Worm (Caenorhabditis elegans): ENCODE data around the gene srh-265.

The srh-265 gene

ce11 chrV:15413847-15414246 is 2.2 kb upstream of the srh-265 start, which contains the start of gene srh-264:
Gene srh-264, plus strand, starts transcription at chrV:15414147.
- no peak for TF ChIP-seq ceh-9 (tag; optimal IDR thresholded peaks at IDR 0.05)
- TF ChIP-seq npax-4 (tag; optimal IDR thresholded peaks at IDR 0.05) = no peak
- no peak for TF ChIP-seq ceh-18 (tag; optimal IDR thresholded peaks at IDR 0.05)
- TF ChIP-seq dmd-4 (tag; optimal IDR thresholded peaks at IDR 0.05; ENCODE audit: borderline replicate concordance) = no peak
- no peak for TF ChIP-seq mec-3 (tag; optimal IDR thresholded peaks at IDR 0.05; ENCODE audit: borderline replicate concordance)
- TF ChIP-seq ceh-2 (tag; optimal IDR thresholded peaks at IDR 0.05) = no peak
- no peak for TF ChIP-seq ceh-19 (GFP tag; optimal IDR thresholded peaks at IDR 0.05)
- TF ChIP-seq rnt-1 (tag; optimal IDR thresholded peaks at IDR 0.05) = no peak
- TF ChIP-seq K02D7.2 (tag; optimal IDR thresholded peaks at IDR 0.05) = no peak
- TF ChIP-seq odd-2 (tag; optimal IDR thresholded peaks at IDR 0.05) = no peak
- TF ChIP-seq pax-1 (tag; optimal IDR thresholded peaks at IDR 0.05) = no peak
- no peak for TF ChIP-seq eyg-1 (tag; optimal IDR thresholded peaks at IDR 0.05)
- TF ChIP-seq tbx-2 (tag; optimal IDR thresholded peaks at IDR 0.05) = no peak
- no peak for TF ChIP-seq hlh-6 (tag; optimal IDR thresholded peaks at IDR 0.05)
- TF ChIP-seq ets-4 (tag; optimal IDR thresholded peaks at IDR 0.05) = no peak
- no peak for TF ChIP-seq pat-9 (tag; optimal IDR thresholded peaks at IDR 0.05)
- TF ChIP-seq unc-42 (tag; optimal IDR thresholded peaks at IDR 0.05) = no peak
- TF ChIP-seq C08G9.2 (tag; optimal IDR thresholded peaks at IDR 0.05) = no peak

ce11 chrV:15417822-15418221 is 1.8 kb downstream of the srh-265 start, which contains the start of gene T06E6.10:
Gene T06E6.10, plus strand, starts transcription at chrV:15418122.
- TF ChIP-seq gmeb-2 (tag; optimal IDR thresholded peaks at IDR 0.05) = no peak
- no peak for TF ChIP-seq zip-5 (tag; optimal IDR thresholded peaks at IDR 0.05)
- TF ChIP-seq C08G9.2 (tag; optimal IDR thresholded peaks at IDR 0.05) = no peak
- TF ChIP-seq elt-2 (tag; optimal IDR thresholded peaks at IDR 0.05) = no peak

- TF ChIP-seq lin-11 (tag; optimal IDR thresholded peaks at IDR 0.05) (no peak), ceh-2 (tag; optimal IDR thresholded peaks at IDR 0.05) (no peak), pha-4 (tag; optimal IDR thresholded peaks at IDR 0.05) (no peak), tbx-7 (tag; optimal IDR thresholded peaks at IDR 0.05) (no peak), pat-9 (tag; optimal IDR thresholded peaks at IDR 0.05) (no peak), Y22D7AL.16 (tag; optimal IDR thresholded peaks at IDR 0.05) (no peak), mec-3 (tag; optimal IDR thresholded peaks at IDR 0.05; ENCODE audit: borderline replicate concordance) (no peak), ref-2 (tag; optimal IDR thresholded peaks at IDR 0.05) (no peak), hlh-8 (tag; optimal IDR thresholded peaks at IDR 0.05) (no peak)
Observed at ce11 chrV:15423601-15424000, 7.5 kb downstream of the srh-265 start, which contains the start of gene fbxa-104. Gene fbxa-104, minus strand, starts transcription at chrV:15423683.

- no peak for TF ChIP-seq ztf-16 (tag; optimal IDR thresholded peaks at IDR 0.05)
- TF ChIP-seq ahr-1 (tag; optimal IDR thresholded peaks at IDR 0.05) = no peak
- TF ChIP-seq K09A11.1 (tag; optimal IDR thresholded peaks at IDR 0.05; ENCODE audit: insufficient read depth) = no peak
- no peak for TF ChIP-seq C08G9.2 (tag; optimal IDR thresholded peaks at IDR 0.05)
- no peak for TF ChIP-seq sox-2 (GFP tag; IDR thresholded peaks at IDR 0.05)
- TF ChIP-seq odd-2 (tag; optimal IDR thresholded peaks at IDR 0.05) = no peak
- no peak for TF ChIP-seq hlh-6 (tag; optimal IDR thresholded peaks at IDR 0.05)
- TF ChIP-seq zip-5 (tag; optimal IDR thresholded peaks at IDR 0.05) = no peak
- no peak for TF ChIP-seq ceh-19 (GFP tag; optimal IDR thresholded peaks at IDR 0.05)
- no peak for TF ChIP-seq ama-1 (optimal IDR thresholded peaks at IDR 0.05)
- no peak for TF ChIP-seq gmeb-2 (tag; optimal IDR thresholded peaks at IDR 0.05)
- TF ChIP-seq hlh-8 (tag; optimal IDR thresholded peaks at IDR 0.05) = no peak
Observed at ce11 chrV:15425368-15426091, 9.5 kb downstream of the srh-265 start, which contains the start of gene Y36E3A.2. Gene Y36E3A.2, plus strand, starts transcription at chrV:15426041.

- no peak for TF ChIP-seq ceh-14 (tag; optimal IDR thresholded peaks at IDR 0.05)
- no peak for TF ChIP-seq rnt-1 (tag; optimal IDR thresholded peaks at IDR 0.05)
- no peak for TF ChIP-seq nhr-11 (tag; optimal IDR thresholded peaks at IDR 0.05)
- TF ChIP-seq sox-4 (tag; optimal IDR thresholded peaks at IDR 0.05) = no peak
- no peak for TF ChIP-seq ceh-30 (tag; optimal IDR thresholded peaks at IDR 0.05)
Observed at ce11 chrV:15426944-15427343, 10.9 kb downstream of the srh-265 start, which contains the start of gene fbxa-209. Gene fbxa-209, minus strand, starts transcription at chrV:15427044.

All from whole organism, late embryonic.